Worm (Caenorhabditis elegans): ENCODE measurements around the gene scrm-7.

DNA sequence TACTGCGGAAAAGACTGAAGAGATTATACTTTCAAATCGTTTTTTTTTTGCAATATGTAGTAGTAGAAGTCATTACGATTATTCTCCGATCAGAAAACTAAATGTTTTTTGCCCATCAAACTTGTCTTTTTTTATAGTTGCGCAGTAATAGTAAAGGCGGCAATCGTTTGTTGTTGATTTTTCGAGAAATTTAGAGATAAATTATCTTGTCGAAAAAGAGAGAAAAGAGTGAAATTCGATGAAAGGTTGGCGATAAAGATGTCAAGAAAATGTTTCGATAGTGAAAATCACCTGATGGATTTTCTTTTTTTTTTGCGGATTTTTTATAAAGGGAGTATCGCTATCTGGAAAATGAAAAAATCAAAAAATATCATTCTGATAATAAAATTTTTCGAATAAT is 8.9 kb upstream of the scrm-7 start:
- no peak for TF ChIP-seq ztf-29 (GFP tag; IDR thresholded peaks at IDR 0.05)
- no peak for TF ChIP-seq flt-1 (GFP tag; IDR thresholded peaks at IDR 0.05)
- TF ChIP-seq ref-1 (GFP tag; conservative IDR thresholded peaks at IDR 0.05): no peak

Data from whole organism, midembryonic.